Worm (Caenorhabditis elegans): ENCODE measurements around the gene cla-1.
A peak's percentile ranks its signal among the peaks of the same experiment; 100 is the strongest.
"Not testable (repeated sequence)": the region's sequence is repeated elsewhere in the genome, so short reads cannot be mapped to it uniquely, and the experiment has no call there.

The cla-1 gene

ce11 chrIV:7632535-7632934, 43.8 kb downstream of the cla-1 start, which contains the start of gene F45E4.6 (continued):
- TF ChIP-seq peb-1 (tag; optimal IDR thresholded peaks at IDR 0.05) = no peak
- no peak for TF ChIP-seq Y55F3AM.14 (GFP tag; optimal IDR thresholded peaks at IDR 0.05)
- peak; percentile 2 for TF ChIP-seq ama-1 (optimal IDR thresholded peaks at IDR 0.05)
- no peak for TF ChIP-seq ceh-16 (tag; optimal IDR thresholded peaks at IDR 0.05)
- peak; percentile 50 for TF ChIP-seq crh-2 (tag; optimal IDR thresholded peaks at IDR 0.05)
- no peak for TF ChIP-seq nhr-6 (tag; optimal IDR thresholded peaks at IDR 0.05)
- TF ChIP-seq R02D3.7 (tag; optimal IDR thresholded peaks at IDR 0.05) = no peak

- TF ChIP-seq ceh-16 (tag; optimal IDR thresholded peaks at IDR 0.05) = no peak
- TF ChIP-seq mab-5 (tag; optimal IDR thresholded peaks at IDR 0.05) = peak; percentile 18
- TF ChIP-seq sma-9 (GFP tag; optimal IDR thresholded peaks at IDR 0.05) = no peak
- no peak for TF ChIP-seq sma-9 (tag; optimal IDR thresholded peaks at IDR 0.05)
- no peak for TF ChIP-seq lin-13 (GFP tag; optimal IDR thresholded peaks at IDR 0.05)
- peak; percentile 89 for TF ChIP-seq nhr-129 (tag; optimal IDR thresholded peaks at IDR 0.05)
- no peak for TF ChIP-seq nhr-25 (tag; optimal IDR thresholded peaks at IDR 0.05)
- no peak for TF ChIP-seq nhr-11 (tag; optimal IDR thresholded peaks at IDR 0.05)
These were observed 44.3 kb downstream of the cla-1 start, which contains the start of gene plp-1 for ce11 chrIV:7633020-7633419. Gene plp-1 (plus strand): TSS chrIV:7633360.

ce11 chrIV:7634578-7634977, 45.8 kb downstream of the cla-1 start, which contains the start of gene warf-1:
Gene warf-1 (plus strand): TSS chrIV:7634786.
- not testable (repeated sequence) for TF ChIP-seq lin-39 (tag; optimal IDR thresholded peaks at IDR 0.05); unc-62 (GFP tag; optimal IDR thresholded peaks at IDR 0.05); unc-55 (GFP tag; optimal IDR thresholded peaks at IDR 0.05)

- TF ChIP-seq unc-62 (GFP tag; optimal IDR thresholded peaks at IDR 0.05) (no peak), mab-5 (tag; optimal IDR thresholded peaks at IDR 0.05) (no peak), ztf-1 (GFP tag; conservative IDR thresholded peaks at IDR 0.05) (no peak), crh-2 (tag; optimal IDR thresholded peaks at IDR 0.05) (no peak), R02D3.7 (tag; optimal IDR thresholded peaks at IDR 0.05) (no peak), nhr-23 (tag; optimal IDR thresholded peaks at IDR 0.05) (no peak), F13H6.1 (tag; optimal IDR thresholded peaks at IDR 0.05) (no peak), mdl-1 (tag; optimal IDR thresholded peaks at IDR 0.05) (no peak), nhr-10 (tag; optimal IDR thresholded peaks at IDR 0.05) (no peak), alr-1 (tag; optimal IDR thresholded peaks at IDR 0.05) (no peak), fos-1 (tag; optimal IDR thresholded peaks at IDR 0.05) (no peak), skn-1 (tag; optimal IDR thresholded peaks at IDR 0.05) (no peak), ztf-4 (tag; optimal IDR thresholded peaks at IDR 0.05) (no peak)
These were observed 53.0 kb downstream of the cla-1 start, which contains the start of gene nep-16 for ce11 chrIV:7641758-7642157. Gene nep-16 (minus strand): TSS chrIV:7641858.

ce11 chrIV:7642971-7643370, 54.2 kb downstream of the cla-1 start, which contains the start of gene nlp-20:
Gene nlp-20 (minus strand): TSS chrIV:7643071.
- TF ChIP-seq nhr-23 (tag; optimal IDR thresholded peaks at IDR 0.05) = no peak
- peak; percentile 71 for TF ChIP-seq sem-4 (tag; optimal IDR thresholded peaks at IDR 0.05)

ce11 chrIV:7646119-7646518, 57.4 kb downstream of the cla-1 start, which contains the start of gene hmg-5:
Gene hmg-5 (minus strand): TSS chrIV:7646219.
- TF ChIP-seq nhr-21 (tag; optimal IDR thresholded peaks at IDR 0.05) = no peak
- no peak for TF ChIP-seq gmeb-1 (tag; optimal IDR thresholded peaks at IDR 0.05)
- no peak for TF ChIP-seq skn-1 (tag; optimal IDR thresholded peaks at IDR 0.05)
- TF ChIP-seq mab-5 (tag; optimal IDR thresholded peaks at IDR 0.05) = no peak
- TF ChIP-seq snpc-4 (tag; optimal IDR thresholded peaks at IDR 0.05) = no peak

- no peak for TF ChIP-seq Y55F3AM.14 (GFP tag; optimal IDR thresholded peaks at IDR 0.05)
- TF ChIP-seq sma-9 (GFP tag; optimal IDR thresholded peaks at IDR 0.05) = no peak
- TF ChIP-seq sma-9 (tag; optimal IDR thresholded peaks at IDR 0.05) = no peak
- no peak for TF ChIP-seq nhr-77 (tag; optimal IDR thresholded peaks at IDR 0.05)
- TF ChIP-seq mab-5 (tag; optimal IDR thresholded peaks at IDR 0.05) = no peak
- TF ChIP-seq nhr-6 (tag; optimal IDR thresholded peaks at IDR 0.05) = no peak
- no peak for TF ChIP-seq elt-3 (tag; optimal IDR thresholded peaks at IDR 0.05)
- TF ChIP-seq nhr-10 (tag; optimal IDR thresholded peaks at IDR 0.05) = no peak
- TF ChIP-seq ama-1 (optimal IDR thresholded peaks at IDR 0.05) = no peak
- no peak for TF ChIP-seq nhr-11 (tag; optimal IDR thresholded peaks at IDR 0.05)
- no peak for TF ChIP-seq nhr-12 (tag; optimal IDR thresholded peaks at IDR 0.05)
- no peak for TF ChIP-seq fos-1 (tag; optimal IDR thresholded peaks at IDR 0.05)
These were observed 58.1 kb downstream of the cla-1 start for ce11 chrIV:7646861-7647260.
